Worm (Caenorhabditis elegans) whole organism, L4/young adult: Measurements from ENCODE around the gene E03H12.4.
"Not testable (repeated sequence)": the region's sequence is repeated elsewhere in the genome, so short reads cannot be mapped to it uniquely, and the experiment has no call there.

Source experiments
- W03F9.2 ChIP-seq: fragments of 150-350 bp; optimal IDR thresholded peaks from 2 replicates; lab custom pipeline; 2014; ENCODE audit warnings: missing biosample characterization, missing genetic modification characterization
- dao-5 ChIP-seq: sonication (generic microtip); optimal IDR thresholded peaks from 2 replicates; lab custom pipeline; 2016; ENCODE audit warnings: missing genotype, missing genetic modification characterization, moderate library complexity, missing compliant biosample characterization
- him-1 ChIP-seq: sonication (generic microtip); optimal IDR thresholded peaks from 2 replicates; lab custom pipeline; 2016; ENCODE audit warnings: missing genotype, missing genetic modification reagents, missing genetic modification characterization, missing compliant biosample characterization

E03H12.4 gene

DNA sequence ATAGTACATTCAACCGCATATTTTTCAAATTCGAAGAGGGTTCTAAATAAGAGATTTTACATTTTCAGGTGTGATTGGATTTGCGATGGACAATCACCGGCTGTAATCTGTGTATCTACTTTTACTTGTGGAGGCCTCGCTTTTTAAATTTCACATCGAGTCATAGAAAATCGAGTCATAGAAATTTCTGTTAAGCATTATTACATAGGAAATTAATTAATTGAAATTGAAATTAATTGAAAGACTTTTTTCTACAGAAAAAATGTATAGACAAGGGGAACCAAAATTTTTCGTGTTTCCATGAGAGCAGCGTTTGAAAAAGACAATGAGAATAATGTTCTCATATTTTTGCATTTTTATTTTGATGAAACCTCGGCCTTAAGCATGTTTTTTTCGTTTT, 1.4 kb downstream of the E03H12.4 start, which contains the start of gene clec-176:
Gene clec-176, plus strand, starts transcription at position 301 of the 400 bp plus-strand sequence.
- TF ChIP-seq W03F9.2 (tag; lab: Kevin White, UChicago) (no peak), dao-5 (tag; lab: Kevin White, UChicago) (no peak), him-1 (tag; lab: Kevin White, UChicago) (no peak)

DNA sequence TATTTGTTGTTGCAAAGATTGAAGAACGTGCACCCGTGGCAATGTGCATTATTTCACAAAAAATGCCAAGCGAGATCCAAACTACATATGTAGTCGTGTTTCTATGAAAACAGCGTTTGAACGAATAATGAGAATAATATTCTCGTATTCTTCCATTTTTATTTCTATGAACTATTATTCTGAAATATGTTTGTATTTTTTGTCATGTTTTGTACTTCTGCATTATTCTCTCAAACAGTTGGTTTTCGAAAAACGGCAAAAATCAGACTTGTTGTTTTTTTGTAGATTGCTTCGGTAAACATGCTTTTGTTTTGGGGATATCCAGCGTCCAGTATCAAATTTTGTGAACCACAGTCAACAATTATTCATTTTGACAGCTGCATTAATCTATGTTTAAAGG, 3.9 kb downstream of the E03H12.4 start, which contains the start of gene clec-177:
Gene clec-177, plus strand, starts transcription at position 301 of the 400 bp plus-strand sequence.
- TF ChIP-seq dao-5 (tag; lab: Kevin White, UChicago) (no peak), him-1 (tag; lab: Kevin White, UChicago) (no peak), W03F9.2 (tag; lab: Kevin White, UChicago) (no peak)

ce11 chrIV:4988531-4988930, 6.1 kb downstream of the E03H12.4 start, which contains the start of gene E03H12.7:
Gene E03H12.7, minus strand, starts transcription at chrIV:4988631.
- TF ChIP-seq dao-5 (tag; lab: Kevin White, UChicago) (no peak), W03F9.2 (tag; lab: Kevin White, UChicago) (no peak), him-1 (tag; lab: Kevin White, UChicago) (no peak)

DNA sequence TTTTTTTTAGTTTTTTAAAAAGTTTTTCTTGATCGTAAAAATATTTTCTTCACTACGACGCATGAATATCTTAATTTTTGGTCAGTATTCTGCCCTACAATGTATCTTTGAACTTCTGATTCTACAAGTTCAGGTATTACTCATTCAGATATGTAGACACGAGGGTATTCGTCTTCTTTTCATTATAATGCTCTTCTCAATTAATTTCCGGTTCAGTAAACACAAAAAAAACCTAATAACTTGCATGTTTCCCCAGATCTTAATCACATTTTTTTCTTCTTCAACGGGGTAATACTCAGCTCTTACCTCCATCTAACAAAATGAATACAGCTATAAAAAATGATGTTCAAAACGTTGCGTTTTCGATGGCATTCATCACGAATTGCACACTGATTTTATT, 9.7 kb downstream of the E03H12.4 start, which contains the start of gene str-162:
Gene str-162, plus strand, starts transcription at position 301 of the 400 bp plus-strand sequence.
- no peak for TF ChIP-seq dao-5 (tag; lab: Kevin White, UChicago)
- no peak for TF ChIP-seq W03F9.2 (tag; lab: Kevin White, UChicago)
- no peak for TF ChIP-seq him-1 (tag; lab: Kevin White, UChicago)

- TF ChIP-seq W03F9.2 (tag; lab: Kevin White, UChicago) (no peak), dao-5 (tag; lab: Kevin White, UChicago) (no peak), him-1 (tag; lab: Kevin White, UChicago) (no peak)
Measured at ce11 chrIV:4993128-4993527, 10.7 kb downstream of the E03H12.4 start.

DNA sequence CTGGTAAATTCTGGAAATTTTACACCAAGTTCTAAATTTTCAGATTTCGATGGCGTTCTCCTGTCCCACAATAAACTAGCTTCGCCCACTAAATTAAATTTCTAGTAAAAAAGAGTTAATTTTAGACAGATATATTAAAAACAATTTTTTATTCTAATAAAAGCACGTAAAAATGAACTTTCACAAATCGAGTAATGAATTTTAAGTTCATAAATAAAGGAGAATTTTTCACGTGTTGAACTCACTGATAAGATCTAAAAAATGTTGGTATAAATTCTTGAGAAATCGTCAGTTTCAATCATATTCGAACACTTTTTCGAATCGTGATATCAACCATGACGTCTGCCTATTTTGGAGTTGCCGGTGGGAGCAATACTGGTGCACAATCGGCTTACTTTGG, 13.4 kb downstream of the E03H12.4 start, which contains the start of gene ssq-2:
Gene ssq-2, plus strand, starts transcription at position 301 of the 400 bp plus-strand sequence.
- TF ChIP-seq dao-5 (tag; lab: Kevin White, UChicago) (no peak), him-1 (tag; lab: Kevin White, UChicago) (no peak), W03F9.2 (tag; lab: Kevin White, UChicago) (no peak)

DNA sequence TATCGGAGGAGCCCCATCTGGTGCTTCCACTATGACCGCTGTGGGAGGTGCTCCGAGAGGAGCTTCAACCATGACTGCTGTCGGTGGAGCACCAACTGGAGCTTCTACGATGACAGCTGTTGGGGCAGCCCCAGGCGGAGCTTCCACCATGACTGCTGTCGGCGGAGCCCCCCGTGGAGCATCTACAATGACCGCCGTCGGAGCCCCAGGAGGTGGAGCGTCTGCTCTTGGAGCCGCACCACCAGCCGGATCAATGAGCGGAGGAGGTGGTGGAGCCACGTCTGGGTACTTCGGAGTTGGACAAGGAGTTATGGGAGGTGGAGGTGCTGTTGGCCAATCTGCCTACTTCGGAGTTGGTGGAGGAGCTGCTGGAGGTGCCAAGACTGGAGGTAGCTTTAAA, 14.6 kb downstream of the E03H12.4 start:
- TF ChIP-seq dao-5 (tag; lab: Kevin White, UChicago) (no peak), him-1 (tag; lab: Kevin White, UChicago) (no peak), W03F9.2 (tag; lab: Kevin White, UChicago) (no peak)

ce11 chrIV:5002448-5002847, 20.1 kb downstream of the E03H12.4 start, which contains the start of gene pes-1:
Gene pes-1, plus strand, starts transcription at chrIV:5002748.
- TF ChIP-seq him-1 (tag; lab: Kevin White, UChicago) (no peak), dao-5 (tag; lab: Kevin White, UChicago) (no peak)

DNA sequence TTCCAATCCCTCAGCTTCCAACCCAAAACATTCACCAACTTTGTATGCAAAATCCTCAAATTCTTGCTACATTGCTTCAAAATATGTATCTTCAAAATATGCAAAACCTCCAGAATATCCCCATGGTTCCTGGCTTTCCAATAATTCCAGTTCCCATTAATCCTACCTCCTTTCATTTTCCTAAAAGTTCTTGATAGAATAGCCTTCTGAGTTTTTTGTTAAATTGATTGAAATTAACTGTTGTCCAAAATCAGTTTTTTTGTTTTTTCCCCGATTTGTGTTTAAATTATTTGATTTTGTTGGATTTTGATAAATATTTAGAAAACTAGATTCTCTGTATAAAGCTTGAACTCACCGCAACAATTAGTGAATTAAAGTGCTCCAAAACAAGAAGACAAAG, 22.8 kb downstream of the E03H12.4 start:
- TF ChIP-seq dao-5 (tag; lab: Kevin White, UChicago), result no peak
- no peak for TF ChIP-seq him-1 (tag; lab: Kevin White, UChicago)
- no peak for TF ChIP-seq W03F9.2 (tag; lab: Kevin White, UChicago)

- TF ChIP-seq dao-5 (tag; lab: Kevin White, UChicago) (no peak), W03F9.2 (tag; lab: Kevin White, UChicago) (no peak), him-1 (tag; lab: Kevin White, UChicago) (no peak)
Measured at ce11 chrIV:5008378-5008777, 26.0 kb downstream of the E03H12.4 start, which contains the start of gene srm-2. Gene srm-2, plus strand, starts transcription at chrIV:5008678.

- no peak for TF ChIP-seq dao-5 (tag; lab: Kevin White, UChicago)
- no peak for TF ChIP-seq him-1 (tag; lab: Kevin White, UChicago)
- TF ChIP-seq W03F9.2 (tag; lab: Kevin White, UChicago), result no peak
Measured at ce11 chrIV:5012241-5012640, 29.8 kb downstream of the E03H12.4 start, which contains the start of gene srm-1. Gene srm-1, plus strand, starts transcription at chrIV:5012541.

DNA sequence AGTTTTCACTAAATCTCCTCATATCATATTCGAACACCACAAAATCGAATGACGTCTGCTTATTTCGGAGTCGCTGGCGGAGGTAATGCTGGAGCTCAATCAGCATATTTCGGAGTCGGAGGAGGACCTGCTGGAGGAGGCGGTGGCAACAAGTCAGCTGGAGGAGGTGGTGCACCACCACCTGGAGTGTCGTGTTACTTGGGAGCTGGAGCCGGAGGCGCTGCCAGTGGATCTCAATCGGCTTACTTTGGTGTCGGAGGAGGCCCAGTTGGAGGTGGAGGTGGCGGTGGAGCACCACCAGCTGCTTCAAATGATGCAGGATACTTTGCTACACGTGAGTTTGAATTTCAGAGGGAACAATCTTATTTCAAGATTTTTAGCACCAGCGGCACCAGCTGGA, 34.1 kb downstream of the E03H12.4 start, which contains the start of gene ssq-4:
Gene ssq-4, plus strand, starts transcription at position 19 of the 400 bp plus-strand sequence.
- TF ChIP-seq W03F9.2, dao-5, him-1 (tag; lab: Kevin White, UChicago): not testable (repeated sequence)

ce11 chrIV:5017075-5017474, 34.7 kb downstream of the E03H12.4 start, which contains the start of gene T28H11.7:
Gene T28H11.7, minus strand, starts transcription at chrIV:5017175.
- not testable (repeated sequence) for TF ChIP-seq W03F9.2, him-1, dao-5 (tag; lab: Kevin White, UChicago)

- TF ChIP-seq dao-5 (tag; lab: Kevin White, UChicago) (no peak), him-1 (tag; lab: Kevin White, UChicago) (no peak), W03F9.2 (tag; lab: Kevin White, UChicago) (no peak)
Measured at ce11 chrIV:5020533-5020932, 38.1 kb downstream of the E03H12.4 start, which contains the start of gene T28H11.8. Gene T28H11.8, minus strand, starts transcription at chrIV:5020633.
